Worm (Caenorhabditis elegans) whole organism, young adult: ENCODE data around the gene C18D11.7.

Source experiments
- B0019.2 ChIP-seq: fragments of 200-800 bp; sonication (Bioruptor generic); conservative IDR thresholded peaks from 2 replicates; pipeline ENCODE4 v1.3.6; 2022; ENCODE audit warnings: missing genetic modification reagents, missing genetic modification characterization, missing compliant biosample characterization
- B0035.1 ChIP-seq: sonication (generic microtip); optimal IDR thresholded peaks from 2 replicates; lab custom pipeline; 2016; ENCODE audit warnings: missing genetic modification characterization, mild to moderate bottlenecking, missing compliant biosample characterization, missing genotype, missing genetic modification reagents
- D2030.7 ChIP-seq: fragments of 200-800 bp; sonication (Bioruptor generic); IDR thresholded peaks from 2 replicates; pipeline ENCODE4 v1.3.6; 2022; ENCODE audit warnings: missing genetic modification reagents, missing genetic modification characterization, missing compliant biosample characterization
- F23B12.7 ChIP-seq: sonication (generic microtip); optimal IDR thresholded peaks from 2 replicates; lab custom pipeline; 2017; ENCODE audit warnings: missing genetic modification characterization, mild to moderate bottlenecking, missing compliant biosample characterization, antibody characterized with exemption, moderate library complexity; ENCODE audit not compliant: insufficient read depth
- F37B4.10 ChIP-seq: fragments of 200-800 bp; sonication (Bioruptor generic); IDR thresholded peaks from 2 replicates; pipeline ENCODE4 v1.3.6; 2022; ENCODE audit warnings: missing genetic modification characterization, missing compliant biosample characterization
- F55B11.4 ChIP-seq: sonication (generic microtip); optimal IDR thresholded peaks from 2 replicates; lab custom pipeline; 2016; ENCODE audit warnings: missing compliant biosample characterization, missing genetic modification characterization, borderline replicate concordance; ENCODE audit not compliant: insufficient read depth
- K12H6.12 ChIP-seq: fragments of 200-800 bp; sonication (Bioruptor generic); optimal IDR thresholded peaks from 2 replicates; lab custom pipeline; 2018; ENCODE audit warnings: mild to moderate bottlenecking, missing genetic modification characterization, missing compliant biosample characterization
- T26A5.8 ChIP-seq: sonication (generic microtip); optimal IDR thresholded peaks from 2 replicates; lab custom pipeline; 2016; ENCODE audit warnings: missing genetic modification characterization, missing compliant biosample characterization
- Y56A3A.18 ChIP-seq: fragments of 200-800 bp; sonication (Bioruptor generic); IDR thresholded peaks from 2 replicates; pipeline ENCODE4 v1.3.6; 2022; ENCODE audit warnings: missing genetic modification reagents, missing genetic modification characterization, missing compliant biosample characterization
- ama-1 ChIP-seq, 3 experiments: fragments of 150-350 bp in 1 of 3; sonication (generic microtip) in 2 of 3; optimal IDR thresholded peaks; 2 replicates each; lab custom pipeline; 2014 to 2018; ENCODE audit warnings: missing biosample characterization in 2 of 3, missing genetic modification characterization in 2 of 3, missing genetic modification reagents in 2 of 3
- aptf-2 ChIP-seq: fragments of 200-800 bp; sonication (Bioruptor generic); conservative IDR thresholded peaks from 2 replicates; pipeline ENCODE4 v1.3.6; 2022; ENCODE audit warnings: missing genetic modification reagents, missing genetic modification characterization, missing compliant biosample characterization
- atf-7 ChIP-seq: sonication (generic microtip); optimal IDR thresholded peaks from 2 replicates; lab custom pipeline; 2017; ENCODE audit warnings: mild to moderate bottlenecking, missing genetic modification characterization, missing compliant biosample characterization
- attf-5 ChIP-seq: fragments of 200-800 bp; sonication (Bioruptor generic); optimal IDR thresholded peaks from 2 replicates; lab custom pipeline; 2018; ENCODE audit warnings: mild to moderate bottlenecking, missing genetic modification characterization, missing compliant biosample characterization
- bed-1 ChIP-seq: fragments of 200-800 bp; sonication (Bioruptor generic); IDR thresholded peaks from 2 replicates; pipeline ENCODE4 v1.3.6; 2022; ENCODE audit warnings: missing genetic modification reagents, missing genetic modification characterization, missing compliant biosample characterization
- cebp-1 ChIP-seq, 2 experiments: fragments of 200-800 bp in 1 of 2; sonication (Bioruptor generic) in 1 of 2; sonication (generic microtip) in 1 of 2; IDR thresholded peaks in 1 of 2; optimal IDR thresholded peaks in 1 of 2; 2 replicates each; pipeline versions ENCODE4 v1.3.6 to Lab custom; 2017 to 2022; ENCODE audit warnings: missing compliant biosample characterization in 2 of 2, missing genetic modification characterization in 2 of 2, mild to moderate bottlenecking in 1 of 2, missing genetic modification reagents in 1 of 2, moderate library complexity in 1 of 2
- ceh-100 ChIP-seq: fragments of 200-800 bp; sonication (Bioruptor generic); IDR thresholded peaks from 2 replicates; pipeline ENCODE4 v1.3.6; 2022; ENCODE audit warnings: missing genetic modification reagents, missing genetic modification characterization, missing compliant biosample characterization
- ceh-27 ChIP-seq: fragments of 200-800 bp; sonication (Bioruptor generic); optimal IDR thresholded peaks from 2 replicates; lab custom pipeline; 2018; ENCODE audit warnings: mild to moderate bottlenecking, missing genetic modification characterization, moderate library complexity, missing compliant biosample characterization
- ceh-40 ChIP-seq: fragments of 200-800 bp; sonication (Bioruptor generic); IDR thresholded peaks from 2 replicates; pipeline ENCODE4 v1.3.6; 2022; ENCODE audit warnings: missing genetic modification characterization, missing compliant biosample characterization
- ceh-79 ChIP-seq: sonication (generic microtip); optimal IDR thresholded peaks from 2 replicates; lab custom pipeline; 2017; ENCODE audit warnings: mild to moderate bottlenecking, missing genetic modification characterization, missing compliant biosample characterization
- die-1 ChIP-seq: sonication (generic microtip); optimal IDR thresholded peaks from 2 replicates; lab custom pipeline; 2016; ENCODE audit warnings: missing genotype, mild to moderate bottlenecking, missing genetic modification characterization, missing compliant biosample characterization
- dox-1 ChIP-seq: fragments of 200-800 bp; sonication (Bioruptor generic); IDR thresholded peaks from 2 replicates; pipeline ENCODE4 v1.3.6; 2022; ENCODE audit warnings: missing genetic modification reagents, missing genetic modification characterization, missing compliant biosample characterization
- dpl-1 ChIP-seq: fragments of 150-350 bp; optimal IDR thresholded peaks from 2 replicates; lab custom pipeline; 2014; ENCODE audit warnings: missing biosample characterization, missing genetic modification reagents, missing genetic modification characterization
- egl-18 ChIP-seq: fragments of 200-800 bp; sonication (Bioruptor generic); IDR thresholded peaks from 2 replicates; pipeline ENCODE4 v1.3.6; 2022; ENCODE audit warnings: missing genetic modification reagents, missing genetic modification characterization, missing compliant biosample characterization
- ets-4 ChIP-seq: fragments of 200-800 bp; sonication (Bioruptor generic); optimal IDR thresholded peaks from 2 replicates; lab custom pipeline; 2018; ENCODE audit warnings: mild to moderate bottlenecking, missing genetic modification characterization, missing compliant biosample characterization
- hlh-12 ChIP-seq: sonication (generic microtip); optimal IDR thresholded peaks from 2 replicates; lab custom pipeline; 2016; ENCODE audit warnings: missing genetic modification characterization, missing compliant biosample characterization
- hlh-26 ChIP-seq: fragments of 200-800 bp; sonication (Bioruptor generic); conservative IDR thresholded peaks from 2 replicates; pipeline ENCODE4 v1.3.6; 2022; ENCODE audit warnings: missing genetic modification reagents, missing genetic modification characterization, missing compliant biosample characterization
- hmg-1.2 ChIP-seq: fragments of 200-800 bp; sonication (Bioruptor generic); IDR thresholded peaks from 2 replicates; pipeline ENCODE4 v1.3.6; 2022; ENCODE audit warnings: missing genetic modification reagents, missing genetic modification characterization, missing compliant biosample characterization
- hmg-20 ChIP-seq: fragments of 200-800 bp; sonication (Bioruptor generic); IDR thresholded peaks from 2 replicates; pipeline ENCODE4 v1.3.6; 2022; ENCODE audit warnings: missing genetic modification reagents, missing genetic modification characterization, missing compliant biosample characterization
- hsf-1 ChIP-seq: fragments of 200-800 bp; sonication (Bioruptor generic); IDR thresholded peaks from 2 replicates; pipeline ENCODE4 v1.3.6; 2022; ENCODE audit warnings: missing genetic modification reagents, missing genetic modification characterization, missing compliant biosample characterization
- lag-1 ChIP-seq: fragments of 200-800 bp; sonication (Bioruptor generic); IDR thresholded peaks from 2 replicates; pipeline ENCODE4 v1.3.6; 2022; ENCODE audit warnings: missing genetic modification reagents, missing genetic modification characterization, missing compliant biosample characterization
- let-607 ChIP-seq, 2 experiments: fragments of 200-800 bp in 1 of 2; sonication (Bioruptor generic) in 1 of 2; sonication (generic microtip) in 1 of 2; optimal IDR thresholded peaks; 2 replicates each; lab custom pipeline; 2016 to 2018; ENCODE audit warnings: mild to moderate bottlenecking in 2 of 2, missing compliant biosample characterization in 2 of 2, missing genetic modification characterization in 2 of 2, moderate library complexity in 2 of 2, missing genotype in 1 of 2
- lin-26 ChIP-seq: fragments of 200-800 bp; sonication (Bioruptor generic); IDR thresholded peaks from 2 replicates; pipeline ENCODE4 v1.3.6; 2022; ENCODE audit warnings: missing genetic modification reagents, missing genetic modification characterization, missing compliant biosample characterization
- lin-40 ChIP-seq: sonication (generic microtip); optimal IDR thresholded peaks from 2 replicates; lab custom pipeline; 2016; ENCODE audit warnings: missing genetic modification characterization, mild to moderate bottlenecking, missing compliant biosample characterization, missing genotype, missing genetic modification reagents
- lin-54 ChIP-seq: fragments of 200-800 bp; sonication (Bioruptor generic); optimal IDR thresholded peaks from 2 replicates; lab custom pipeline; 2018; ENCODE audit warnings: mild to moderate bottlenecking, missing genetic modification characterization, missing compliant biosample characterization
- lsl-1 ChIP-seq: fragments of 200-800 bp; sonication (Bioruptor generic); optimal IDR thresholded peaks from 2 replicates; lab custom pipeline; 2018; ENCODE audit warnings: mild to moderate bottlenecking, missing genetic modification characterization, moderate library complexity, missing compliant biosample characterization
- madf-6 ChIP-seq: fragments of 200-800 bp; sonication (Bioruptor generic); IDR thresholded peaks from 2 replicates; pipeline ENCODE4 v1.3.6; 2022; ENCODE audit warnings: missing genetic modification reagents, missing genetic modification characterization, missing compliant biosample characterization
- madf-8 ChIP-seq: fragments of 200-800 bp; sonication (Bioruptor generic); conservative IDR thresholded peaks from 2 replicates; pipeline ENCODE4 v1.3.6; 2022; ENCODE audit warnings: missing genetic modification reagents, missing genetic modification characterization, missing compliant biosample characterization
- mcd-1 ChIP-seq: fragments of 200-800 bp; sonication (Bioruptor generic); IDR thresholded peaks from 2 replicates; pipeline ENCODE4 v1.3.6; 2022; ENCODE audit warnings: missing genetic modification reagents, missing genetic modification characterization, missing compliant biosample characterization
- nfyb-1 ChIP-seq: fragments of 200-800 bp; sonication (Bioruptor generic); IDR thresholded peaks from 2 replicates; pipeline ENCODE4 v1.3.6; 2022; ENCODE audit warnings: missing genetic modification reagents, missing genetic modification characterization, missing compliant biosample characterization
- nhr-27 ChIP-seq: fragments of 200-800 bp; sonication (Bioruptor generic); optimal IDR thresholded peaks from 2 replicates; lab custom pipeline; 2018; ENCODE audit warnings: mild to moderate bottlenecking, missing genetic modification characterization, moderate library complexity, missing compliant biosample characterization
- nhr-80 ChIP-seq: sonication (generic microtip); optimal IDR thresholded peaks from 2 replicates; lab custom pipeline; 2016; ENCODE audit warnings: missing genetic modification characterization, missing compliant biosample characterization
- pbrm-1 ChIP-seq: fragments of 200-800 bp; sonication (Bioruptor generic); IDR thresholded peaks from 2 replicates; pipeline ENCODE4 v1.3.6; 2022; ENCODE audit warnings: missing genetic modification reagents, missing genetic modification characterization, missing compliant biosample characterization
- repo-1 ChIP-seq: sonication (generic microtip); optimal IDR thresholded peaks from 2 replicates; lab custom pipeline; 2017; ENCODE audit warnings: mild to moderate bottlenecking, missing genetic modification characterization, missing compliant biosample characterization
- snpc-4 ChIP-seq, 5 experiments: fragments of 150-350 bp in 1 of 5; sonication (generic microtip) in 4 of 5; optimal IDR thresholded peaks; 2 replicates each; lab custom pipeline; 2014 to 2018; ENCODE audit warnings: missing genetic modification characterization in 5 of 5, missing biosample characterization in 3 of 5, antibody characterized with exemption in 2 of 5, mild to moderate bottlenecking in 2 of 5, missing compliant biosample characterization in 2 of 5, missing genotype in 2 of 5, moderate library complexity in 2 of 5, missing genetic modification reagents in 1 of 5
- unc-62 ChIP-seq: fragments of 150-350 bp; optimal IDR thresholded peaks from 2 replicates; lab custom pipeline; 2014; ENCODE audit warnings: missing biosample characterization, missing genetic modification reagents, missing genetic modification characterization
- zfh-2 ChIP-seq: fragments of 200-800 bp; sonication (Bioruptor generic); conservative IDR thresholded peaks from 2 replicates; pipeline ENCODE4 v1.3.6; 2022; ENCODE audit warnings: missing genetic modification reagents, missing genetic modification characterization, missing compliant biosample characterization
- ztf-6 ChIP-seq: fragments of 200-800 bp; sonication (Bioruptor generic); IDR thresholded peaks from 2 replicates; pipeline ENCODE4 v1.3.6; 2022; ENCODE audit warnings: missing genetic modification reagents, missing genetic modification characterization, missing compliant biosample characterization

Gene C18D11.7

DNA sequence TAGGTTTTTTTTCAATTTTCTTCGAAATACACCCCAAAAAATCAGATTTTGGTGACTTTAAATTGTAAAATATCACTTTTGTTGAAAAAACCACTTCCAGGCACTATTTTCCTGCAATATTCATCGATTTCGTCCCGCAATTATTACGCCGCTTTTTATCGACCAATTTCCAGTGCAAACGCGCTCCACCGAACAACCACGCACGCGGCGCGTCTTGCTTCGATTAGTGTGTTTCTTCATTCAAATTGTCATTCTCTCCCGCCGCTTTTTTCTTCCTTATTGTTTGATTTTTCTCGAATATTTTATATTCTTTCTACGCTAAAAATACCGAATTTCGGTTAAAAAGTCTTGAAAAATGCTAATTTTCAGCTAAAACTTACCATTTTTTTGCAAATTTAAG is 19.1 kb upstream of the C18D11.7 start:
- TF ChIP-seq D2030.7 (GFP tag; lab: Robert Waterston, UW) (no peak), lin-40 (tag; lab: Kevin White, UChicago) (peak; percentile 14), snpc-4 (GFP tag; optimal IDR thresholded peaks at IDR 0.05; lab: Kevin White, UChicago) (no peak), snpc-4 (tag; optimal IDR thresholded peaks at IDR 0.05; lab: Kevin White, UChicago) (peak in 2 of 4 experiments; percentile 22 to 67), madf-6 (GFP tag; lab: Robert Waterston, UW) (peak; percentile 53; the same call in 1 of the 2 replicates), B0019.2 (GFP tag; lab: Robert Waterston, UW) (no peak), let-607 (tag; optimal IDR thresholded peaks at IDR 0.05; lab: Kevin White, UChicago) (no peak), dpl-1 (GFP tag; lab: Kevin White, UChicago) (peak; percentile 8), ceh-79 (tag; lab: Kevin White, UChicago) (no peak), ama-1 (optimal IDR thresholded peaks at IDR 0.05; lab: Kevin White, UChicago) (no peak), ama-1 (GFP tag; optimal IDR thresholded peaks at IDR 0.05; lab: Kevin White, UChicago) (no peak), ceh-40 (GFP tag; lab: Robert Waterston, UW) (no peak), lin-26 (GFP tag; lab: Robert Waterston, UW) (no peak), nhr-27 (tag; lab: Kevin White, UChicago) (no peak), ets-4 (no peak), die-1 (tag; lab: Kevin White, UChicago) (no peak), hsf-1 (GFP tag; lab: Robert Waterston, UW) (peak; percentile 64; the same call in 1 of the 2 replicates), hmg-20 (GFP tag; lab: Robert Waterston, UW) (no peak), ztf-6 (GFP tag; lab: Robert Waterston, UW) (no peak), pbrm-1 (GFP tag; lab: Robert Waterston, UW) (peak; percentile 33; the same call in 1 of the 2 replicates), dox-1 (GFP tag; lab: Robert Waterston, UW) (peak; percentile 50; the same call in 1 of the 2 replicates), mcd-1 (peak; percentile 91), hmg-1.2 (peak; percentile 22; the same call in 1 of the 2 replicates), hlh-26 (GFP tag; lab: Robert Waterston, UW) (no peak), ceh-100 (GFP tag; lab: Robert Waterston, UW) (peak; percentile 70), lsl-1 (GFP tag; lab: Kevin White, UChicago) (peak; percentile 15), lin-54 (GFP tag; lab: Kevin White, UChicago) (peak; percentile 55), Y56A3A.18 (no peak), atf-7 (tag; lab: Kevin White, UChicago) (no peak), lag-1 (GFP tag; lab: Robert Waterston, UW) (no peak), bed-1 (no peak), repo-1 (tag; lab: Kevin White, UChicago) (no peak), F23B12.7 (tag; lab: Kevin White, UChicago) (peak; percentile 72), hlh-12 (no peak), F55B11.4 (tag; lab: Kevin White, UChicago) (no peak), ceh-27 (GFP tag; lab: Kevin White, UChicago) (peak; percentile 55), nhr-80 (tag; lab: Kevin White, UChicago) (peak; percentile 56), B0035.1 (no peak), unc-62 (GFP tag; lab: Kevin White, UChicago) (no peak), egl-18 (GFP tag; lab: Robert Waterston, UW) (0 out of 2 replicates have a peak, but pooled peaks have one; percentile 58), aptf-2 (no peak), zfh-2 (GFP tag; lab: Robert Waterston, UW) (no peak), madf-8 (GFP tag; lab: Robert Waterston, UW) (no peak), K12H6.12 (peak; percentile 62), attf-5 (GFP tag; lab: Kevin White, UChicago) (peak; percentile 76), cebp-1 (GFP tag; IDR thresholded peaks at IDR 0.05; lab: Robert Waterston, UW) (no peak; the same call in 1 of the 2 replicates), cebp-1 (tag; optimal IDR thresholded peaks at IDR 0.05; lab: Kevin White, UChicago) (peak; percentile 70), T26A5.8 (tag; lab: Kevin White, UChicago) (no peak), F37B4.10 (GFP tag; lab: Robert Waterston, UW) (no peak), nfyb-1 (GFP tag; lab: Robert Waterston, UW) (peak; percentile 31; the same call in 1 of the 2 replicates)
